Worm (Caenorhabditis elegans): ENCODE measurements around the gene cul-3.

DNA sequence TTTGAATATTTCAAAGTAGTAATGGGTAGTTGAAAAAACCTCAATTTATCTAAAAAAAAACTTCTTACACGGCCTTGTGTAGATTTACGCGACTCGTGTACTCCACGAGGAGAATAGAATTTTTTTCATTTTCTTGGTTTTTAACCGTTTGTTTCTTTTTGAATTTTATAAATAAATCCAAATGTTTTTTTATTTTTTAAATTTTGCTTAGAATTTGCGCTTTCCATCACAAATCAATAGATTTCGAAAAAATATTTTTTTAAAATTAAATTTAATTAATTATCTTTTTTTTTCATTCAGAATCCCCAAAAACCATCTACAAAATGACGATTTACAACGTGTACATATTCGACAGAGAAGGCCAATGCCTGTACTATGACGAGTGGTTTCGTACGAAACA lies 24.1 kb downstream of the cul-3 start, which contains the start of gene trpp-1:
- TF ChIP-seq T22C8.4 (GFP tag; IDR thresholded peaks at IDR 0.05) (no peak), ref-1 (GFP tag; conservative IDR thresholded peaks at IDR 0.05) (no peak), tab-1 (GFP tag; IDR thresholded peaks at IDR 0.05) (no peak), ztf-29 (GFP tag; IDR thresholded peaks at IDR 0.05) (no peak), cog-1 (tag; optimal IDR thresholded peaks at IDR 0.05) (no peak), flt-1 (GFP tag; IDR thresholded peaks at IDR 0.05) (no peak)

Data from whole organism, midembryonic.